Fruit fly (Drosophila melanogaster) whole organism, embryonic: ENCODE measurements around the gene CG13067.

ENCODE experiments used
- CG30431 ChIP-seq: fragments of 200-800 bp; sonication (Bioruptor generic); optimal IDR thresholded peaks from 2 replicates; lab custom pipeline; 2017; ENCODE audit warnings: missing biosample characterization, missing genetic modification characterization
- CG7839 ChIP-seq: fragments of 200-800 bp; sonication (Bioruptor generic); optimal IDR thresholded peaks from 3 replicates; lab custom pipeline; 2018; ENCODE audit warnings: missing biosample characterization, mild to moderate bottlenecking, missing genetic modification characterization, moderate library complexity
- Oli ChIP-seq: fragments of 200-800 bp; sonication (Bioruptor generic); optimal IDR thresholded peaks from 2 replicates; lab custom pipeline; 2018; ENCODE audit warnings: missing biosample characterization, mild to moderate bottlenecking, missing genetic modification characterization, moderate library complexity
- YL-1 ChIP-seq: fragments of 200-800 bp; sonication (Bioruptor generic); optimal IDR thresholded peaks from 3 replicates; lab custom pipeline; 2017; ENCODE audit warnings: missing biosample characterization, mild to moderate bottlenecking, missing genetic modification characterization
- ase ChIP-seq: fragments of 200-800 bp; sonication (Bioruptor generic); IDR thresholded peaks from 3 replicates; pipeline ENCODE4 v1.3.6; 2022; ENCODE audit warnings: missing biosample characterization, missing genetic modification characterization
- ranshi ChIP-seq: fragments of 200-800 bp; sonication (Bioruptor generic); IDR thresholded peaks from 2 replicates; pipeline ENCODE4 v1.3.6; 2022; ENCODE audit warnings: missing biosample characterization, missing genetic modification characterization
- tgo ChIP-seq: fragments of 200-800 bp; sonication (Bioruptor generic); IDR thresholded peaks from 3 replicates; pipeline ENCODE4 v1.3.6; 2022; ENCODE audit warnings: missing biosample characterization, missing genetic modification characterization
- yki ChIP-seq: fragments of >200 bp; optimal IDR thresholded peaks from 3 replicates; lab custom pipeline; 2018

DNA sequence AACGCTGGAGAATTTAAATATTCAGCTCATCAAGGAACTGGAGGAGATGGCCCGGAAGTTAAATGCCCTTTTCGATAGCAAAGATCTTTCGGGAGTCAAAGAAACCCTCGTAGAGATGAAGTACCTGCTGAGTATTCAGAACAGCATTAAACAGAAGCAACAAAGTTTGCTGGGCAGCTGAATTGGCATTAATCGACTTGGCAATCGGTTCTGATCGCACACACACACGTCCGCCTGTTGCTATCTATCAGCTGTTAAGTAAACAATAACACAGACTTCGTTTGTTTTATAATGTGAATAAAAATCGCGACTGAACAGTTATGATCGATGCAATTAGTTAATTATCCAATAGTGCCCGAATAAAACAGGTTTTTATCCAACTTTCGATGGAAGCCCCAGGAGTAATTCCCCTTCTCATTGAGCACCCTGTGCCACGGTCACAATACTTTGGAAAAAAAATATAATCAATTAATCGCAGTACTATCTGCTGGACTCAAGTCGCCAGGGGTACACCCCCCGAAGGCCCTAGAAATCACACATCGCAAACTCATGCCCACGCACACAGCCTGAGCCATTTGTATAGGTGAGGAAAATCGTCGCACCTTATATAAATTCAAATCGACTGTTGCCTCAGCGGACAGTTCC lies 37.1 kb upstream of the CG13067 start:
- TF ChIP-seq ranshi (no peak), Oli (tag; lab: Kevin White, UChicago) (no peak), CG7839 (no peak), yki (no peak), YL-1 (no peak), ase (GFP tag; lab: Robert Waterston, UW) (no peak), tgo (no peak), CG30431 (GFP tag; lab: Kevin White, UChicago) (no peak)
